Fruit fly (Drosophila melanogaster) whole organism, embryonic: ENCODE results near the gene HINT1.

Experiments
- Antp ChIP-seq: fragments of 200-800 bp; sonication (Bioruptor generic); optimal IDR thresholded peaks from 3 replicates; lab custom pipeline; 2016; ENCODE audit warnings: missing biosample characterization, missing genetic modification characterization
- CG10209 ChIP-seq: fragments of 200-800 bp; sonication (Bioruptor generic); optimal IDR thresholded peaks from 3 replicates; lab custom pipeline; 2017; ENCODE audit warnings: missing biosample characterization, mild to moderate bottlenecking, missing genetic modification characterization, missing genetic modification reagents
- CG10321 ChIP-seq: fragments of 200-800 bp; sonication (Bioruptor generic); IDR thresholded peaks from 2 replicates; pipeline ENCODE4 v1.3.6; 2022; ENCODE audit warnings: missing biosample characterization, missing genetic modification characterization
- CG10431 ChIP-seq: fragments of 200-800 bp; sonication (Bioruptor generic); optimal IDR thresholded peaks from 3 replicates; lab custom pipeline; 2018; ENCODE audit warnings: missing biosample characterization, mild to moderate bottlenecking, missing genetic modification characterization
- CG11398 ChIP-seq: fragments of 200-800 bp; sonication (Bioruptor generic); optimal IDR thresholded peaks from 2 replicates; lab custom pipeline; 2016; ENCODE audit warnings: missing biosample characterization, missing genetic modification characterization
- CG11456 ChIP-seq: fragments of 200-800 bp; sonication (Bioruptor generic); IDR thresholded peaks from 3 replicates; pipeline ENCODE4 v1.3.6; 2022; ENCODE audit warnings: missing biosample characterization, missing genetic modification characterization
- CG13894 ChIP-seq: fragments of 200-800 bp; sonication (Bioruptor generic); optimal IDR thresholded peaks from 3 replicates; lab custom pipeline; 2018; ENCODE audit warnings: missing biosample characterization, mild to moderate bottlenecking, missing genetic modification characterization, moderate library complexity
- CG15073 ChIP-seq: fragments of 200-800 bp; sonication (Bioruptor generic); optimal IDR thresholded peaks from 2 replicates; lab custom pipeline; 2016; ENCODE audit warnings: missing biosample characterization, missing genetic modification characterization
- CG15479 ChIP-seq: fragments of 200-800 bp; sonication (Bioruptor generic); optimal IDR thresholded peaks from 3 replicates; lab custom pipeline; 2019; ENCODE audit warnings: missing biosample characterization, mild to moderate bottlenecking, missing genetic modification characterization, moderate library complexity
- CG16779 ChIP-seq: fragments of 200-800 bp; sonication (Bioruptor generic); IDR thresholded peaks from 2 replicates; pipeline ENCODE4 v1.3.6; 2022; ENCODE audit warnings: missing biosample characterization, missing genetic modification characterization
- CG17328 ChIP-seq: fragments of 200-800 bp; sonication (Bioruptor generic); IDR thresholded peaks from 2 replicates; pipeline ENCODE4 v1.3.6; 2022; ENCODE audit warnings: missing biosample characterization, missing genetic modification characterization
- CG2875 ChIP-seq: fragments of 200-800 bp; sonication (Bioruptor generic); optimal IDR thresholded peaks from 2 replicates; lab custom pipeline; 2017; ENCODE audit warnings: missing biosample characterization, mild to moderate bottlenecking, missing genetic modification characterization, missing genetic modification reagents
- CG2889 ChIP-seq: fragments of 200-800 bp; sonication (Bioruptor generic); IDR thresholded peaks from 3 replicates; pipeline ENCODE4 v1.3.6; 2022; ENCODE audit warnings: missing biosample characterization, missing genetic modification characterization
- CG4424 ChIP-seq: fragments of 200-800 bp; sonication (Bioruptor generic); optimal IDR thresholded peaks from 3 replicates; lab custom pipeline; 2016; ENCODE audit warnings: missing biosample characterization, missing genetic modification characterization
- CG5180 ChIP-seq: fragments of 200-800 bp; sonication (Bioruptor generic); optimal IDR thresholded peaks from 3 replicates; lab custom pipeline; 2017; ENCODE audit warnings: missing biosample characterization, missing genetic modification characterization, mild to moderate bottlenecking, moderate library complexity, missing genetic modification reagents
- CG5245 ChIP-seq: fragments of 200-800 bp; sonication (Bioruptor generic); optimal IDR thresholded peaks from 3 replicates; lab custom pipeline; 2016; ENCODE audit warnings: missing biosample characterization, missing genetic modification characterization
- CG6689 ChIP-seq: fragments of 200-800 bp; sonication (Bioruptor generic); IDR thresholded peaks from 2 replicates; pipeline ENCODE4 v1.3.6; 2022; ENCODE audit warnings: missing biosample characterization, missing genetic modification characterization
- CG6813 ChIP-seq: fragments of 200-800 bp; sonication (Bioruptor generic); optimal IDR thresholded peaks from 2 replicates; lab custom pipeline; 2017; ENCODE audit warnings: missing biosample characterization, missing genetic modification characterization, mild to moderate bottlenecking, moderate library complexity, missing genetic modification reagents
- CG7556 ChIP-seq: fragments of 200-800 bp; sonication (Bioruptor generic); optimal IDR thresholded peaks from 2 replicates; lab custom pipeline; 2017; ENCODE audit warnings: missing biosample characterization, mild to moderate bottlenecking, missing genetic modification characterization
- Dip3 ChIP-seq: fragments of 200-800 bp; sonication (Bioruptor generic); optimal IDR thresholded peaks from 3 replicates; lab custom pipeline; 2016; ENCODE audit warnings: missing biosample characterization, missing genetic modification characterization
- Elba2 ChIP-seq: fragments of 200-800 bp; sonication (Bioruptor generic); optimal IDR thresholded peaks from 3 replicates; lab custom pipeline; 2016; ENCODE audit warnings: missing biosample characterization, missing genetic modification characterization
- Ets65A ChIP-seq: fragments of 200-800 bp; sonication (Bioruptor generic); peaks from one replicate; lab custom pipeline; 2016; ENCODE audit warnings: missing biosample characterization, missing genetic modification characterization
- Fer3 ChIP-seq: fragments of 200-800 bp; sonication (Bioruptor generic); optimal IDR thresholded peaks from 2 replicates; lab custom pipeline; 2018; ENCODE audit warnings: missing biosample characterization, mild to moderate bottlenecking, missing genetic modification characterization, moderate library complexity
- HLH3B ChIP-seq: fragments of 200-800 bp; sonication (Bioruptor generic); IDR thresholded peaks from 2 replicates; pipeline ENCODE4 v1.3.6; 2022; ENCODE audit warnings: missing biosample characterization, missing genetic modification characterization
- HLH54F ChIP-seq: fragments of 200-800 bp; sonication (Bioruptor generic); optimal IDR thresholded peaks from 3 replicates; lab custom pipeline; 2016; ENCODE audit warnings: missing biosample characterization, missing genetic modification characterization
- MBD-R2 ChIP-seq: fragments of 200-800 bp; sonication (Bioruptor generic); IDR thresholded peaks from 2 replicates; pipeline ENCODE4 v1.3.6; 2022; ENCODE audit warnings: missing biosample characterization, missing genetic modification characterization
- MTF-1 ChIP-seq: fragments of 200-800 bp; sonication (Bioruptor generic); optimal IDR thresholded peaks from 2 replicates; lab custom pipeline; 2018; ENCODE audit warnings: missing biosample characterization, mild to moderate bottlenecking, missing genetic modification characterization, borderline replicate concordance
- NC2β ChIP-seq: fragments of 200-800 bp; sonication (Bioruptor generic); optimal IDR thresholded peaks from 2 replicates; lab custom pipeline; 2016; ENCODE audit warnings: missing biosample characterization, missing genetic modification characterization
- Poxn ChIP-seq: fragments of 200-800 bp; sonication (Bioruptor generic); IDR thresholded peaks from 2 replicates; pipeline ENCODE4 v1.3.6; 2022; ENCODE audit warnings: missing biosample characterization, missing genetic modification characterization
- Ravus ChIP-seq: fragments of 200-800 bp; sonication (Bioruptor generic); IDR thresholded peaks from 2 replicates; pipeline ENCODE4 v1.3.6; 2022; ENCODE audit warnings: missing biosample characterization, missing genetic modification characterization
- Scr ChIP-seq: fragments of 200-800 bp; sonication (Bioruptor generic); IDR thresholded peaks from 2 replicates; pipeline ENCODE4 v1.3.6; 2022; ENCODE audit warnings: missing biosample characterization, missing genetic modification characterization; ENCODE audit not compliant: partially characterized antibody
- Six4 ChIP-seq: fragments of 200-800 bp; sonication (Bioruptor generic); optimal IDR thresholded peaks from 2 replicates; lab custom pipeline; 2016; ENCODE audit warnings: missing biosample characterization, missing genetic modification characterization
- Sox100B ChIP-seq: fragments of 200-800 bp; sonication (Bioruptor generic); optimal IDR thresholded peaks from 3 replicates; lab custom pipeline; 2018; ENCODE audit warnings: missing biosample characterization, mild to moderate bottlenecking, missing genetic modification characterization
- Taf1 ChIP-seq: fragments of 200-800 bp; sonication (Bioruptor generic); IDR thresholded peaks from 2 replicates; pipeline ENCODE4 v1.3.6; 2022; ENCODE audit warnings: missing biosample characterization, missing genetic modification characterization
- Xbp1 ChIP-seq: fragments of 200-800 bp; sonication (Bioruptor generic); optimal IDR thresholded peaks from 3 replicates; lab custom pipeline; 2016; ENCODE audit warnings: missing biosample characterization, mild to moderate bottlenecking, missing genetic modification characterization
- ac ChIP-seq: fragments of 200-800 bp; sonication (Bioruptor generic); optimal IDR thresholded peaks from 3 replicates; lab custom pipeline; 2017; ENCODE audit warnings: missing biosample characterization, mild to moderate bottlenecking, missing genetic modification characterization
- corto ChIP-seq: fragments of 200-800 bp; sonication (Bioruptor generic); optimal IDR thresholded peaks from 2 replicates; lab custom pipeline; 2016; ENCODE audit warnings: missing biosample characterization, mild to moderate bottlenecking, missing genetic modification characterization, moderate library complexity
- da ChIP-seq: fragments of 200-800 bp; sonication (Bioruptor generic); optimal IDR thresholded peaks from 2 replicates; lab custom pipeline; 2016; ENCODE audit warnings: missing biosample characterization, missing genetic modification characterization
- dpn ChIP-seq, 2 experiments: fragments of 200-800 bp; sonication (Bioruptor generic); optimal IDR thresholded peaks; 3 replicates each; lab custom pipeline; 2016; ENCODE audit warnings: missing biosample characterization in 2 of 2, missing genetic modification characterization in 2 of 2
- gt ChIP-seq: fragments of 200-800 bp; sonication (Bioruptor generic); IDR thresholded peaks from 2 replicates; pipeline ENCODE4 v1.3.6; 2022; ENCODE audit warnings: missing biosample characterization, missing genetic modification characterization
- lab ChIP-seq: fragments of 200-800 bp; sonication (Bioruptor generic); optimal IDR thresholded peaks from 3 replicates; lab custom pipeline; 2017; ENCODE audit warnings: missing biosample characterization, missing genetic modification characterization, mild to moderate bottlenecking, moderate library complexity, missing genetic modification reagents
- nmo ChIP-seq: fragments of 200-800 bp; sonication (Bioruptor generic); optimal IDR thresholded peaks from 2 replicates; lab custom pipeline; 2018; ENCODE audit warnings: missing biosample characterization, mild to moderate bottlenecking, missing genetic modification characterization, moderate library complexity
- pb ChIP-seq: fragments of 200-800 bp; sonication (Bioruptor generic); optimal IDR thresholded peaks from 3 replicates; lab custom pipeline; 2016; ENCODE audit warnings: missing biosample characterization, missing genetic modification characterization
- schlank ChIP-seq: fragments of 200-800 bp; sonication (Bioruptor generic); optimal IDR thresholded peaks from 2 replicates; lab custom pipeline; 2018; ENCODE audit warnings: missing biosample characterization, mild to moderate bottlenecking, missing genetic modification characterization
- scrt ChIP-seq: fragments of 200-800 bp; sonication (Bioruptor generic); optimal IDR thresholded peaks from 2 replicates; lab custom pipeline; 2018; ENCODE audit warnings: missing biosample characterization, mild to moderate bottlenecking, missing genetic modification characterization, moderate library complexity
- sd ChIP-seq: fragments of 200-800 bp; sonication (Bioruptor generic); optimal IDR thresholded peaks from 3 replicates; lab custom pipeline; 2018; ENCODE audit warnings: missing biosample characterization, mild to moderate bottlenecking, missing genetic modification characterization, moderate library complexity
- z ChIP-seq: fragments of 200-800 bp; sonication (Bioruptor generic); IDR thresholded peaks from 3 replicates; pipeline ENCODE4 v1.3.6; 2022; ENCODE audit warnings: missing biosample characterization, missing genetic modification characterization
- zf30C ChIP-seq: fragments of 200-800 bp; sonication (Bioruptor generic); optimal IDR thresholded peaks from 3 replicates; lab custom pipeline; 2018; ENCODE audit warnings: missing biosample characterization, mild to moderate bottlenecking, missing genetic modification characterization

HINT1 gene

DNA sequence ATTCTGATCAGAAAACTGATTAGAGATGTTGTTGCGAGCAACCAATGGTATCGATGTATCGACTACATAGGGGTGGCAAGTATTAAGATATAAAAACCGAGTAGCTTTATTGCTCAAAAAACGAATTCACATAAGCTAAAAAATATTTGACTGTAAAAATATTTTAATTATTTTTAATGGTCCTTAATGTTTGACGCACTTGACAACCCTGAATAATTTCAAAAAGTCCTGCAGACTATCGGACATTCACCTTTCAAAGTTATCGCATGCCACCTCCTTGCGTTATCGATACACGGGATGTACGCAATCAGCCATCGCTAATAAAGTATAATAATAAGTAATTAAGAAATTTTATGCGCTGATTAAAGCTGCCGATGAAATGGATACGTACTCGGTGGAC is 10.3 kb upstream of the HINT1 start, which contains the start of the genes HemK2, Snapin and Tnpo-SR (continued):
- TF ChIP-seq MBD-R2 (peak; percentile 95), Six4 (GFP tag; lab: Kevin White, UChicago) (peak; percentile 77), dpn (GFP tag; optimal IDR thresholded peaks at IDR 0.05; lab: Kevin White, UChicago) (peak; percentile 84 to 92), CG10321 (GFP tag; lab: Robert Waterston, UW) (peak; percentile 47; the same call in 1 of the 2 replicates), Taf1 (peak; percentile 90), CG11398 (peak; percentile 30), CG10431 (GFP tag; lab: Kevin White, UChicago) (peak; percentile 67), ac (peak; percentile 61), CG11456 (peak; percentile 95), HLH54F (peak; percentile 86), Poxn (GFP tag; lab: Robert Waterston, UW) (peak; percentile 70; the same call in 1 of the 2 replicates), Elba2 (GFP tag; lab: Kevin White, UChicago) (peak; percentile 77), CG5180 (GFP tag; lab: Kevin White, UChicago) (peak; percentile 56), Fer3 (peak; percentile 93), scrt (GFP tag; lab: Kevin White, UChicago) (peak; percentile 79), CG17328 (GFP tag; lab: Robert Waterston, UW) (peak; percentile 91), CG4424 (peak; percentile 90), lab (GFP tag; lab: Kevin White, UChicago) (peak; percentile 94), MTF-1 (GFP tag; lab: Kevin White, UChicago) (peak; percentile 64), pb (GFP tag; lab: Kevin White, UChicago) (peak; percentile 68), CG10209 (peak; percentile 90), z (peak; percentile 60; the same call in 1 of the 3 replicates), CG2889 (GFP tag; lab: Robert Waterston, UW) (peak; percentile 83), Xbp1 (GFP tag; lab: Kevin White, UChicago) (peak; percentile 94), CG15479 (GFP tag; lab: Kevin White, UChicago) (peak; percentile 6), NC2β (GFP tag; lab: Kevin White, UChicago) (peak; percentile 75), schlank (peak; percentile 71), CG2875 (GFP tag; lab: Kevin White, UChicago) (peak; percentile 74), CG16779 (GFP tag; lab: Robert Waterston, UW) (peak; percentile 66; the same call in 1 of the 2 replicates), CG13894 (tag; lab: Kevin White, UChicago) (peak; percentile 96), Scr (GFP tag; lab: Robert Waterston, UW) (peak; percentile 98), da (peak; percentile 55), Ravus (GFP tag; lab: Robert Waterston, UW) (peak; percentile 81), Ets65A (GFP tag; lab: Kevin White, UChicago) (peak; percentile 97), Dip3 (GFP tag; lab: Kevin White, UChicago) (peak; percentile 88), Sox100B (GFP tag; lab: Kevin White, UChicago) (peak; percentile 79), corto (GFP tag; lab: Kevin White, UChicago) (peak; percentile 87), zf30C (GFP tag; lab: Kevin White, UChicago) (peak; percentile 11), CG6813 (GFP tag; lab: Kevin White, UChicago) (peak; percentile 73), CG5245 (GFP tag; lab: Kevin White, UChicago) (peak; percentile 83), CG15073 (GFP tag; lab: Kevin White, UChicago) (peak; percentile 34), Antp (GFP tag; lab: Kevin White, UChicago) (peak; percentile 82), gt (peak; percentile 91), sd (tag; lab: Kevin White, UChicago) (peak; percentile 85), CG7556 (GFP tag; lab: Kevin White, UChicago) (peak; percentile 91), nmo (GFP tag; lab: Kevin White, UChicago) (peak; percentile 96), HLH3B (GFP tag; lab: Robert Waterston, UW) (peak; percentile 87), CG6689 (GFP tag; lab: Robert Waterston, UW) (peak; percentile 92)
